Fruit fly (Drosophila melanogaster) whole organism, embryonic: ENCODE results near the gene CG17801.

Experiments used
- Antp ChIP-seq: fragments of 200-800 bp; sonication (Bioruptor generic); optimal IDR thresholded peaks from 3 replicates; lab custom pipeline; 2016; ENCODE audit warnings: missing biosample characterization, missing genetic modification characterization
- Bgb ChIP-seq: fragments of 200-800 bp; sonication (Bioruptor generic); IDR thresholded peaks from 2 replicates; pipeline ENCODE4 v1.3.6; 2022; ENCODE audit warnings: missing biosample characterization, missing genetic modification characterization; ENCODE audit not compliant: partially characterized antibody
- CG11504 ChIP-seq: fragments of 200-800 bp; sonication (Bioruptor generic); optimal IDR thresholded peaks from 3 replicates; lab custom pipeline; 2019; ENCODE audit warnings: missing biosample characterization, mild to moderate bottlenecking, missing genetic modification characterization, moderate library complexity
- CG11560 ChIP-seq: fragments of 200-800 bp; sonication (Bioruptor generic); IDR thresholded peaks from 3 replicates; pipeline ENCODE4 v1.3.6; 2022; ENCODE audit warnings: missing biosample characterization, missing genetic modification characterization
- CG11723 ChIP-seq: fragments of 200-800 bp; sonication (Bioruptor generic); optimal IDR thresholded peaks from 2 replicates; lab custom pipeline; 2017; ENCODE audit warnings: missing biosample characterization, mild to moderate bottlenecking, missing genetic modification characterization
- CG12391 ChIP-seq: fragments of 200-800 bp; sonication (Bioruptor generic); optimal IDR thresholded peaks from 3 replicates; lab custom pipeline; 2018; ENCODE audit warnings: missing biosample characterization, mild to moderate bottlenecking, missing genetic modification characterization, moderate library complexity
- CG13624 ChIP-seq: fragments of 200-800 bp; sonication (Bioruptor generic); optimal IDR thresholded peaks from 2 replicates; lab custom pipeline; 2016; ENCODE audit warnings: missing biosample characterization, missing genetic modification characterization
- CG13894 ChIP-seq: fragments of 200-800 bp; sonication (Bioruptor generic); optimal IDR thresholded peaks from 3 replicates; lab custom pipeline; 2018; ENCODE audit warnings: missing biosample characterization, mild to moderate bottlenecking, missing genetic modification characterization, moderate library complexity
- CG14860 ChIP-seq: fragments of 200-800 bp; sonication (Bioruptor generic); IDR thresholded peaks from 3 replicates; pipeline ENCODE4 v1.3.6; 2022; ENCODE audit warnings: missing biosample characterization, missing genetic modification characterization; ENCODE audit not compliant: partially characterized antibody
- CG15514 ChIP-seq: fragments of 200-800 bp; sonication (Bioruptor generic); optimal IDR thresholded peaks from 3 replicates; lab custom pipeline; 2017; ENCODE audit warnings: missing biosample characterization, missing genetic modification characterization, mild to moderate bottlenecking, moderate library complexity, missing genetic modification reagents
- CG1603 ChIP-seq: fragments of 200-800 bp; sonication (Bioruptor generic); optimal IDR thresholded peaks from 2 replicates; lab custom pipeline; 2019; ENCODE audit warnings: missing biosample characterization, mild to moderate bottlenecking, missing genetic modification characterization, moderate library complexity
- CG1647 ChIP-seq: fragments of 200-800 bp; sonication (Bioruptor generic); optimal IDR thresholded peaks from 3 replicates; lab custom pipeline; 2016; ENCODE audit warnings: missing biosample characterization, missing genetic modification characterization
- CG17612 ChIP-seq: fragments of 200-800 bp; sonication (Bioruptor generic); IDR thresholded peaks from 2 replicates; pipeline ENCODE4 v1.3.6; 2022; ENCODE audit warnings: missing biosample characterization, missing genetic modification characterization
- CG18262 ChIP-seq: fragments of 200-800 bp; optimal IDR thresholded peaks from 3 replicates; lab custom pipeline; 2019; ENCODE audit warnings: missing biosample characterization, mild to moderate bottlenecking, missing genetic modification characterization, moderate library complexity
- CG2202 ChIP-seq: fragments of 200-800 bp; sonication (Bioruptor generic); optimal IDR thresholded peaks from 2 replicates; lab custom pipeline; 2018; ENCODE audit warnings: missing biosample characterization, mild to moderate bottlenecking, missing genetic modification characterization
- CG4282 ChIP-seq: fragments of 200-800 bp; sonication (Bioruptor generic); optimal IDR thresholded peaks from 2 replicates; lab custom pipeline; 2016; ENCODE audit warnings: missing biosample characterization, missing genetic modification characterization
- CG4424 ChIP-seq: fragments of 200-800 bp; sonication (Bioruptor generic); optimal IDR thresholded peaks from 3 replicates; lab custom pipeline; 2016; ENCODE audit warnings: missing biosample characterization, missing genetic modification characterization
- CG4617 ChIP-seq: fragments of 200-800 bp; sonication (Bioruptor generic); optimal IDR thresholded peaks from 3 replicates; lab custom pipeline; 2016; ENCODE audit warnings: missing biosample characterization, missing genetic modification characterization, borderline replicate concordance
- CG7786 ChIP-seq: fragments of 200-800 bp; sonication (Bioruptor generic); optimal IDR thresholded peaks from 2 replicates; lab custom pipeline; 2016; ENCODE audit warnings: missing biosample characterization, missing genetic modification characterization
- CG9817 ChIP-seq: fragments of 200-800 bp; sonication (Bioruptor generic); optimal IDR thresholded peaks from 2 replicates; lab custom pipeline; 2018; ENCODE audit warnings: missing biosample characterization, mild to moderate bottlenecking, missing genetic modification characterization, moderate library complexity
- E2f2 ChIP-seq: fragments of 200-800 bp; sonication (Bioruptor generic); IDR thresholded peaks from 2 replicates; pipeline ENCODE4 v1.3.6; 2022; ENCODE audit warnings: missing biosample characterization, missing genetic modification characterization
- HHEX ChIP-seq: fragments of 200-800 bp; sonication (Bioruptor generic); optimal IDR thresholded peaks from 3 replicates; lab custom pipeline; 2017; ENCODE audit warnings: missing biosample characterization, mild to moderate bottlenecking, missing genetic modification characterization, missing genetic modification reagents
- Hr39 ChIP-seq: fragments of >200 bp; optimal IDR thresholded peaks from 2 replicates; lab custom pipeline; 2017
- MBD-R2 ChIP-seq: fragments of 200-800 bp; sonication (Bioruptor generic); IDR thresholded peaks from 2 replicates; pipeline ENCODE4 v1.3.6; 2022; ENCODE audit warnings: missing biosample characterization, missing genetic modification characterization
- MESR4 ChIP-seq: fragments of 200-800 bp; sonication (Bioruptor generic); optimal IDR thresholded peaks from 2 replicates; lab custom pipeline; 2018; ENCODE audit warnings: missing biosample characterization, mild to moderate bottlenecking, missing genetic modification characterization, moderate library complexity
- Six4 ChIP-seq: fragments of 200-800 bp; sonication (Bioruptor generic); optimal IDR thresholded peaks from 2 replicates; lab custom pipeline; 2016; ENCODE audit warnings: missing biosample characterization, missing genetic modification characterization
- Xbp1 ChIP-seq: fragments of 200-800 bp; sonication (Bioruptor generic); optimal IDR thresholded peaks from 3 replicates; lab custom pipeline; 2016; ENCODE audit warnings: missing biosample characterization, mild to moderate bottlenecking, missing genetic modification characterization
- YL-1 ChIP-seq: fragments of 200-800 bp; sonication (Bioruptor generic); optimal IDR thresholded peaks from 3 replicates; lab custom pipeline; 2017; ENCODE audit warnings: missing biosample characterization, mild to moderate bottlenecking, missing genetic modification characterization
- abd-A ChIP-seq: fragments of 200-800 bp; sonication (Bioruptor generic); optimal IDR thresholded peaks from 3 replicates; lab custom pipeline; 2019; ENCODE audit warnings: missing biosample characterization, mild to moderate bottlenecking, missing genetic modification characterization, moderate library complexity
- ap ChIP-seq: fragments of 200-800 bp; sonication (Bioruptor generic); IDR thresholded peaks from 2 replicates; pipeline ENCODE4 v1.3.6; 2022; ENCODE audit warnings: missing biosample characterization, missing genetic modification characterization
- bcd ChIP-seq: fragments of 200-800 bp; sonication (Bioruptor generic); optimal IDR thresholded peaks from 2 replicates; lab custom pipeline; 2017; ENCODE audit warnings: missing biosample characterization, mild to moderate bottlenecking, missing genetic modification characterization
- chif ChIP-seq, 2 experiments: fragments of 200-800 bp; sonication (Bioruptor generic); optimal IDR thresholded peaks; 3 replicates each; lab custom pipeline; 2016; ENCODE audit warnings: missing biosample characterization in 2 of 2, missing genetic modification characterization in 2 of 2
- ci ChIP-seq: fragments of 200-800 bp; sonication (Bioruptor generic); IDR thresholded peaks from 3 replicates; pipeline ENCODE4 v1.3.6; 2022; ENCODE audit warnings: missing biosample characterization, missing genetic modification characterization
- crol ChIP-seq: fragments of 200-800 bp; sonication (Bioruptor generic); IDR thresholded peaks from 2 replicates; pipeline ENCODE4 v1.3.6; 2022; ENCODE audit warnings: missing biosample characterization, missing genetic modification characterization
- dm ChIP-seq: fragments of 200-800 bp; sonication (Bioruptor generic); optimal IDR thresholded peaks from 3 replicates; lab custom pipeline; 2016; ENCODE audit warnings: missing biosample characterization, missing genetic modification characterization
- dmrt11E ChIP-seq: fragments of 200-800 bp; sonication (Bioruptor generic); optimal IDR thresholded peaks from 3 replicates; lab custom pipeline; 2018; ENCODE audit warnings: missing biosample characterization, mild to moderate bottlenecking, missing genetic modification characterization, moderate library complexity
- ems ChIP-seq: fragments of 200-800 bp; sonication (Bioruptor generic); optimal IDR thresholded peaks from 3 replicates; lab custom pipeline; 2016; ENCODE audit warnings: missing biosample characterization, missing genetic modification characterization
- ewg ChIP-seq: fragments of 200-800 bp; sonication (Bioruptor generic); optimal IDR thresholded peaks from 3 replicates; lab custom pipeline; 2017; ENCODE audit warnings: mild to moderate bottlenecking, missing biosample characterization, missing genetic modification reagents, missing genetic modification characterization
- fd102C ChIP-seq: fragments of 200-800 bp; sonication (Bioruptor generic); optimal IDR thresholded peaks from 2 replicates; lab custom pipeline; 2018; ENCODE audit warnings: missing biosample characterization, mild to moderate bottlenecking, missing genetic modification characterization, moderate library complexity
- grau ChIP-seq: fragments of 200-800 bp; optimal IDR thresholded peaks from 3 replicates; lab custom pipeline; 2019; ENCODE audit warnings: missing biosample characterization, mild to moderate bottlenecking, missing genetic modification characterization, moderate library complexity
- gsb-n ChIP-seq: fragments of 200-800 bp; sonication (Bioruptor generic); optimal IDR thresholded peaks from 3 replicates; lab custom pipeline; 2018; ENCODE audit warnings: missing biosample characterization, mild to moderate bottlenecking, missing genetic modification characterization
- mam ChIP-seq: fragments of 200-800 bp; sonication (Bioruptor generic); optimal IDR thresholded peaks from 3 replicates; lab custom pipeline; 2016; ENCODE audit warnings: missing biosample characterization, missing genetic modification characterization
- odd ChIP-seq: fragments of 200-800 bp; sonication (Bioruptor generic); optimal IDR thresholded peaks from 2 replicates; lab custom pipeline; 2017; ENCODE audit warnings: missing biosample characterization, mild to moderate bottlenecking, missing genetic modification characterization
- org-1 ChIP-seq: fragments of 200-800 bp; sonication (Bioruptor generic); optimal IDR thresholded peaks from 2 replicates; lab custom pipeline; 2017; ENCODE audit warnings: missing biosample characterization, missing genetic modification characterization
- pfk ChIP-seq: fragments of 200-800 bp; sonication (Bioruptor generic); optimal IDR thresholded peaks from 2 replicates; lab custom pipeline; 2018; ENCODE audit warnings: missing biosample characterization, mild to moderate bottlenecking, missing genetic modification characterization, moderate library complexity
- pum ChIP-seq: fragments of 200-800 bp; sonication (Bioruptor generic); optimal IDR thresholded peaks from 2 replicates; lab custom pipeline; 2016; ENCODE audit warnings: missing biosample characterization, missing genetic modification characterization
- pzg ChIP-seq: fragments of 200-800 bp; sonication (Bioruptor generic); optimal IDR thresholded peaks from 3 replicates; lab custom pipeline; 2018; ENCODE audit warnings: missing biosample characterization, mild to moderate bottlenecking, missing genetic modification characterization, moderate library complexity
- scrt ChIP-seq: fragments of 200-800 bp; sonication (Bioruptor generic); optimal IDR thresholded peaks from 2 replicates; lab custom pipeline; 2018; ENCODE audit warnings: missing biosample characterization, mild to moderate bottlenecking, missing genetic modification characterization, moderate library complexity
- sens ChIP-seq: fragments of 200-800 bp; sonication (Bioruptor generic); peaks from one replicate; lab custom pipeline; 2016; ENCODE audit warnings: missing biosample characterization, missing genetic modification characterization
- ttk ChIP-seq: fragments of 200-800 bp; sonication (Bioruptor generic); IDR thresholded peaks from 2 replicates; pipeline ENCODE4 v2.1.2; 2022; ENCODE audit warnings: missing biosample characterization, missing genetic modification characterization
- twi ChIP-seq: fragments of 200-800 bp; optimal IDR thresholded peaks from 2 replicates; lab custom pipeline; 2019; ENCODE audit warnings: missing biosample characterization, mild to moderate bottlenecking, missing genetic modification characterization, moderate library complexity

Gene CG17801

DNA sequence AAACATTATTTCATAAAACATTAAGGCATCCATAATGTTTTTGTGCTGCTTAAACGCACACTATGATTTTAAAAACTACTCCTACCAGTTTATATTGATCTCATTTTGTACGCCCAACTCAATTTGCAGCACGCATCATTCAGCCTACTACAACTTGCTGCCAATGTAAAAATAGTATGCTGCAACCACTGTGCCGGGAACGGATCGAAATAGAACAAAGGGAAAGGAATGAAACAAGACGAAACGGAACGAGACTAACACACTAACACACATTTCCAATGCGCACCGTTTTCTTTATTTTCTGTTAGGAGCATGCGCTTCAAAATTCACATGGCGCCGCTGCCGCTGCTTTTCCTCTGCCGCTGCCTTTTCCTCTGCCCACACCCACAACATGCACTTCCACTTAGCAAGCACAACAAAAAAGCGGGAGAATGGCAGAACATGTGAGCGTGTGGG lies 29.9 kb downstream of the CG17801 start (continued):
- TF ChIP-seq CG15514 (GFP tag; lab: Kevin White, UChicago) (peak; percentile 15), bcd (GFP tag; lab: Kevin White, UChicago) (peak; percentile 10), odd (GFP tag; lab: Kevin White, UChicago) (no peak), gsb-n (no peak), mam (peak; percentile 36), Hr39 (no peak), ems (peak; percentile 7), CG11723 (GFP tag; lab: Kevin White, UChicago) (no peak), Six4 (GFP tag; lab: Kevin White, UChicago) (peak; percentile 18), ci (peak; percentile 54; the same call in 1 of the 3 replicates), CG4282 (GFP tag; lab: Kevin White, UChicago) (peak; percentile 19), pzg (GFP tag; lab: Kevin White, UChicago) (peak; percentile 1), MBD-R2 (GFP tag; lab: Robert Waterston, UW) (no peak; the same call in 1 of the 2 replicates), crol (GFP tag; lab: Robert Waterston, UW) (peak; percentile 35; the same call in 1 of the 2 replicates), MESR4 (no peak), CG7786 (GFP tag; lab: Kevin White, UChicago) (no peak), HHEX (GFP tag; lab: Kevin White, UChicago) (peak; percentile 10), CG12391 (tag; lab: Kevin White, UChicago) (peak; percentile 1), CG11504 (peak; percentile 48), ttk (peak; percentile 17; the same call in 1 of the 2 replicates), dmrt11E (tag; lab: Kevin White, UChicago) (no peak), Bgb (GFP tag; lab: Robert Waterston, UW) (no peak), CG4424 (GFP tag; lab: Kevin White, UChicago) (peak; percentile 7), org-1 (no peak), CG9817 (tag; lab: Kevin White, UChicago) (peak; percentile 26), CG13894 (tag; lab: Kevin White, UChicago) (peak; percentile 7), CG1603 (tag; lab: Kevin White, UChicago) (no peak), pfk (GFP tag; lab: Kevin White, UChicago) (peak; percentile 96), YL-1 (GFP tag; lab: Kevin White, UChicago) (peak; percentile 5), twi (tag; lab: Kevin White, UChicago) (peak; percentile 39), CG4617 (GFP tag; lab: Kevin White, UChicago) (no peak), CG1647 (no peak), dm (no peak), CG13624 (peak; percentile 6), grau (tag; lab: Kevin White, UChicago) (peak; percentile 21), chif (GFP tag; optimal IDR thresholded peaks at IDR 0.05; lab: Kevin White, UChicago) (no peak), abd-A (tag; lab: Kevin White, UChicago) (no peak), ewg (GFP tag; lab: Kevin White, UChicago) (peak; percentile 92), Xbp1 (GFP tag; lab: Kevin White, UChicago) (peak; percentile 43), CG11560 (tag; lab: Robert Waterston, UW) (no peak), scrt (no peak), E2f2 (GFP tag; lab: Robert Waterston, UW) (no peak), CG2202 (tag; lab: Kevin White, UChicago) (no peak), ap (GFP tag; lab: Robert Waterston, UW) (no peak), CG17612 (GFP tag; lab: Robert Waterston, UW) (no peak), Antp (peak; percentile 39), CG14860 (GFP tag; lab: Robert Waterston, UW) (no peak), fd102C (GFP tag; lab: Kevin White, UChicago) (no peak), sens (GFP tag; lab: Kevin White, UChicago) (peak; percentile 33), pum (GFP tag; lab: Kevin White, UChicago) (peak; percentile 3), CG18262 (tag; lab: Kevin White, UChicago) (peak; percentile 15)
